Fruit fly (Drosophila melanogaster) S2 (cell line): ENCODE measurements around the gene Hgsnat.

ENCODE experiments used
- CG8478 ChIP-seq: fragments of >200 bp; optimal IDR thresholded peaks from 2 replicates; lab custom pipeline; 2018
- CTCF ChIP-seq, 2 experiments: fragments of >200 bp; optimal IDR thresholded peaks; 2 replicates each; lab custom pipeline; 2018

DNA sequence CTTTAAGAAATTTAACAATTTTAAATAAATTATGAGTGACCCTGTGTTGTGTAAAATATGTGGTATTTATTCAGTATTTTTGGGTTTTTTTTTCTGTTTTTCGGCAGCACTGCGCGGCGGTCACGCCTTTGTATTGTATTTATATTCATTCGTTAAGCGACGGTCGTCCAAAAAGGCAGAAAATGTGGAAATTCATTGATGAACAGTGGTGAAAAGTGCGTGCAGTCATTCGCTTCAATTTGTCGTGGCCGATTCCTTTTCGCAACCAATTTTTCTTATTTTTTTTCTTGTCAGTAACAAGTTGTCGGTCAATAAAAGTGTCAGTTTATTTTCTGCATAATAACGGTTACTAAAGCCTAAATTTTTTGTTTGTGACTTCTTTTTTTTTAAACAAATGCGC lies 20.5 kb downstream of the Hgsnat start, which contains the start of gene Ptp4E:
- no peak for TF ChIP-seq CTCF (optimal IDR thresholded peaks at IDR 0.05; lab: Kevin White, UChicago)
- no peak for TF ChIP-seq CG8478 (lab: Kevin White, UChicago)
